Worm (Caenorhabditis elegans) whole organism, early embryonic: ENCODE results near the gene lgc-27.

Experiments
- B0310.2 ChIP-seq: sonication (generic microtip); optimal IDR thresholded peaks from 2 replicates; lab custom pipeline; 2016; ENCODE audit warnings: mild to moderate bottlenecking, missing genetic modification characterization, missing compliant biosample characterization
- F13C5.2 ChIP-seq: sonication (generic microtip); optimal IDR thresholded peaks from 2 replicates; lab custom pipeline; 2017; ENCODE audit warnings: mild to moderate bottlenecking, missing genetic modification characterization, inconsistent platforms, missing compliant biosample characterization
- aly-1 ChIP-seq: sonication (generic microtip); optimal IDR thresholded peaks from 2 replicates; lab custom pipeline; 2016; ENCODE audit warnings: missing genetic modification characterization, missing compliant biosample characterization
- ama-1 ChIP-seq: fragments of 150-350 bp; optimal IDR thresholded peaks from 2 replicates; lab custom pipeline; 2014
- ceh-13 ChIP-seq: fragments of 200-800 bp; sonication (Bioruptor generic); optimal IDR thresholded peaks from 2 replicates; lab custom pipeline; 2018; ENCODE audit warnings: mild to moderate bottlenecking, missing genetic modification characterization, missing compliant biosample characterization
- ets-7 ChIP-seq: sonication (generic microtip); optimal IDR thresholded peaks from 2 replicates; lab custom pipeline; 2016; ENCODE audit warnings: missing genotype, missing genetic modification characterization, missing compliant biosample characterization
- flt-1 ChIP-seq: fragments of 200-800 bp; sonication (Bioruptor generic); IDR thresholded peaks from 2 replicates; pipeline ENCODE4 v1.3.6; 2022; ENCODE audit warnings: missing genetic modification characterization, missing compliant biosample characterization
- hmg-4 ChIP-seq: fragments of 200-800 bp; sonication (Bioruptor generic); optimal IDR thresholded peaks from 2 replicates; lab custom pipeline; 2018; ENCODE audit warnings: mild to moderate bottlenecking, missing genetic modification characterization, missing compliant biosample characterization
- hnd-1 ChIP-seq: sonication (generic microtip); optimal IDR thresholded peaks from 2 replicates; lab custom pipeline; 2016; ENCODE audit warnings: missing genetic modification characterization, missing compliant biosample characterization
- tra-4 ChIP-seq: sonication (generic microtip); optimal IDR thresholded peaks from 2 replicates; lab custom pipeline; 2017; ENCODE audit warnings: missing genetic modification characterization, missing compliant biosample characterization

ce11 chrII:4675481-4675880 is 26.6 kb downstream of the lgc-27 start, which contains the start of gene T05A7.3:
- TF ChIP-seq ama-1, result no peak
- TF ChIP-seq ets-7, result no peak
- no peak for TF ChIP-seq aly-1 (tag; lab: Kevin White, UChicago)
- TF ChIP-seq B0310.2 (tag; lab: Kevin White, UChicago), result no peak
- TF ChIP-seq tra-4 (tag; lab: Kevin White, UChicago), result no peak
- TF ChIP-seq hmg-4 (GFP tag; lab: Kevin White, UChicago), result no peak
- TF ChIP-seq ceh-13 (GFP tag; lab: Kevin White, UChicago), result no peak
- no peak for TF ChIP-seq hnd-1
- TF ChIP-seq F13C5.2 (tag; lab: Kevin White, UChicago), result no peak
- TF ChIP-seq flt-1 (GFP tag; lab: Robert Waterston, UW), result no peak
